Worm (Caenorhabditis elegans) whole organism, L4 larva: ENCODE data around the gene C06C3.7.

Experiments
- D1046.2 ChIP-seq: fragments of 200-800 bp; sonication (Bioruptor generic); IDR thresholded peaks from 2 replicates; pipeline ENCODE4 v1.3.6; 2022; ENCODE audit warnings: missing genetic modification characterization, missing compliant biosample characterization
- F49E8.2 ChIP-seq: sonication (generic microtip); optimal IDR thresholded peaks from 2 replicates; lab custom pipeline; 2016; ENCODE audit warnings: missing compliant biosample characterization, mild to moderate bottlenecking, missing genetic modification characterization, borderline replicate concordance
- R02D3.7 ChIP-seq: fragments of 150-350 bp; sonication (generic microtip); optimal IDR thresholded peaks from 3 replicates; lab custom pipeline; 2014; ENCODE audit warnings: missing biosample characterization, missing genetic modification characterization
- Y5F2A.4 ChIP-seq: fragments of 200-800 bp; sonication (Bioruptor generic); optimal IDR thresholded peaks from 2 replicates; lab custom pipeline; 2018; ENCODE audit warnings: mild to moderate bottlenecking, missing genetic modification characterization, missing compliant biosample characterization
- ZK337.2 ChIP-seq: fragments of 200-800 bp; sonication (Bioruptor generic); IDR thresholded peaks from 2 replicates; pipeline ENCODE4 v1.3.6; 2022; ENCODE audit warnings: missing genetic modification reagents, missing genetic modification characterization, missing compliant biosample characterization
- ceh-28 ChIP-seq: fragments of 150-350 bp; optimal IDR thresholded peaks from 2 replicates; lab custom pipeline; 2014; ENCODE audit warnings: missing biosample characterization, missing genetic modification reagents, missing genetic modification characterization
- ceh-32 ChIP-seq: sonication (generic microtip); optimal IDR thresholded peaks from 2 replicates; lab custom pipeline; 2016; ENCODE audit warnings: mild to moderate bottlenecking, missing genetic modification characterization, missing compliant biosample characterization; ENCODE audit not compliant: poor library complexity
- daf-19 ChIP-seq: fragments of 200-800 bp; sonication (Bioruptor generic); conservative IDR thresholded peaks from 2 replicates; pipeline ENCODE4 v1.3.6; 2022; ENCODE audit warnings: missing genetic modification characterization, missing compliant biosample characterization
- dpl-1 ChIP-seq: fragments of 150-350 bp; optimal IDR thresholded peaks from 2 replicates; lab custom pipeline; 2014; ENCODE audit warnings: missing biosample characterization, missing genetic modification reagents, missing genetic modification characterization
- dve-1 ChIP-seq: sonication (generic microtip); optimal IDR thresholded peaks from 2 replicates; lab custom pipeline; 2017; ENCODE audit warnings: antibody characterized with exemption, mild to moderate bottlenecking, missing genetic modification characterization, missing compliant biosample characterization; ENCODE audit not compliant: insufficient read depth
- fkh-10 ChIP-seq: fragments of 150-350 bp; optimal IDR thresholded peaks from 2 replicates; lab custom pipeline; 2014; ENCODE audit warnings: missing biosample characterization, missing genetic modification reagents, missing genetic modification characterization
- gei-8 ChIP-seq: fragments of 200-800 bp; sonication (Bioruptor generic); optimal IDR thresholded peaks from 2 replicates; lab custom pipeline; 2018; ENCODE audit warnings: mild to moderate bottlenecking, missing genetic modification characterization, missing compliant biosample characterization
- hif-1 ChIP-seq, 2 experiments: sonication (generic microtip); optimal IDR thresholded peaks; 2 replicates each; lab custom pipeline; 2016 to 2017; ENCODE audit warnings: missing compliant biosample characterization in 2 of 2, missing genetic modification characterization in 2 of 2, missing genetic modification reagents in 2 of 2, missing genotype in 2 of 2, mild to moderate bottlenecking in 1 of 2
- hlh-30 ChIP-seq: sonication (generic microtip); optimal IDR thresholded peaks from 2 replicates; lab custom pipeline; 2017; ENCODE audit warnings: antibody characterized with exemption, mild to moderate bottlenecking, missing genetic modification characterization, missing compliant biosample characterization; ENCODE audit not compliant: insufficient read depth
- lin-1 ChIP-seq: fragments of 200-800 bp; sonication (Bioruptor generic); IDR thresholded peaks from 2 replicates; pipeline ENCODE4 v1.3.6; 2022; ENCODE audit warnings: missing genetic modification reagents, missing genetic modification characterization, missing compliant biosample characterization
- lin-15B ChIP-seq: fragments of 150-350 bp; sonication (generic microtip); optimal IDR thresholded peaks from 3 replicates; lab custom pipeline; 2014; ENCODE audit warnings: missing biosample characterization, missing genetic modification characterization
- lin-38 ChIP-seq: fragments of 200-800 bp; sonication (Bioruptor generic); IDR thresholded peaks from 2 replicates; pipeline ENCODE4 v1.3.6; 2022; ENCODE audit warnings: missing genetic modification reagents, missing genetic modification characterization, missing compliant biosample characterization
- lin-39 ChIP-seq: fragments of 150-350 bp; optimal IDR thresholded peaks from 2 replicates; lab custom pipeline; 2014; ENCODE audit warnings: missing biosample characterization, missing genetic modification reagents, missing genetic modification characterization
- lir-3 ChIP-seq: sonication (generic microtip); optimal IDR thresholded peaks from 2 replicates; lab custom pipeline; 2016; ENCODE audit warnings: mild to moderate bottlenecking, missing genetic modification characterization, missing compliant biosample characterization
- lsy-2 ChIP-seq, 2 experiments: fragments of 150-350 bp in 1 of 2; sonication (generic microtip) in 1 of 2; optimal IDR thresholded peaks; 2 replicates each; lab custom pipeline; 2014 to 2017; ENCODE audit warnings: missing biosample characterization in 2 of 2, missing genetic modification characterization in 2 of 2
- madf-5 ChIP-seq, 2 experiments: fragments of 200-800 bp; sonication (Bioruptor generic); IDR thresholded peaks; 2 replicates each; pipeline ENCODE4 v1.3.6; 2022; ENCODE audit warnings: missing compliant biosample characterization in 2 of 2, missing genetic modification characterization in 2 of 2
- madf-9 ChIP-seq: fragments of 200-800 bp; sonication (Bioruptor generic); conservative IDR thresholded peaks from 2 replicates; pipeline ENCODE4 v1.3.6; 2022; ENCODE audit warnings: missing genetic modification reagents, missing genetic modification characterization, missing compliant biosample characterization
- mdt-29 ChIP-seq: fragments of 200-800 bp; sonication (Bioruptor generic); IDR thresholded peaks from 2 replicates; pipeline ENCODE4 v1.3.6; 2022; ENCODE audit warnings: missing genetic modification reagents, missing genetic modification characterization, missing compliant biosample characterization
- mep-1 ChIP-seq: fragments of 150-350 bp; sonication (generic microtip); optimal IDR thresholded peaks from 3 replicates; lab custom pipeline; 2014; ENCODE audit warnings: missing biosample characterization, missing genetic modification characterization
- mes-2 ChIP-seq: sonication (generic microtip); optimal IDR thresholded peaks from 2 replicates; lab custom pipeline; 2016; ENCODE audit warnings: missing genotype, mild to moderate bottlenecking, missing genetic modification characterization, missing compliant biosample characterization; ENCODE audit not compliant: poor library complexity, severe bottlenecking
- nhr-10 ChIP-seq: fragments of 150-350 bp; optimal IDR thresholded peaks from 2 replicates; lab custom pipeline; 2014; ENCODE audit warnings: missing biosample characterization, missing genetic modification characterization
- nhr-25 ChIP-seq: sonication (generic microtip); optimal IDR thresholded peaks from 2 replicates; lab custom pipeline; 2017; ENCODE audit warnings: missing genetic modification characterization, mild to moderate bottlenecking, missing compliant biosample characterization, antibody characterized with exemption, moderate library complexity, borderline replicate concordance; ENCODE audit not compliant: insufficient read depth
- nhr-28 ChIP-seq: fragments of 150-350 bp; optimal IDR thresholded peaks from 2 replicates; lab custom pipeline; 2014; ENCODE audit warnings: missing biosample characterization, missing genetic modification characterization
- nhr-48 ChIP-seq: sonication (generic microtip); optimal IDR thresholded peaks from 2 replicates; lab custom pipeline; 2016; ENCODE audit warnings: mild to moderate bottlenecking, missing genetic modification characterization, missing compliant biosample characterization
- pha-4 ChIP-seq, 2 experiments: fragments of 150-350 bp in 1 of 2; fragments of 200-800 bp in 1 of 2; sonication (Bioruptor generic) in 1 of 2; IDR thresholded peaks in 1 of 2; optimal IDR thresholded peaks in 1 of 2; 2 replicates each; pipeline versions ENCODE4 v1.3.6 to Lab custom; 2014 to 2022; ENCODE audit warnings: missing genetic modification characterization in 2 of 2, missing genetic modification reagents in 2 of 2, missing biosample characterization in 1 of 2, missing compliant biosample characterization in 1 of 2
- spr-3 ChIP-seq: fragments of 200-800 bp; sonication (Bioruptor generic); optimal IDR thresholded peaks from 2 replicates; lab custom pipeline; 2018; ENCODE audit warnings: mild to moderate bottlenecking, missing genetic modification characterization, missing compliant biosample characterization
- tag-97 ChIP-seq: fragments of 200-800 bp; sonication (Bioruptor generic); IDR thresholded peaks from 2 replicates; pipeline ENCODE4 v1.3.6; 2022; ENCODE audit warnings: missing genetic modification characterization, missing compliant biosample characterization
- unc-62 ChIP-seq, 3 experiments: fragments of 150-350 bp in 1 of 3; sonication (generic microtip); optimal IDR thresholded peaks in 2 of 3; peaks in 1 of 3; 1 replicate in 1 of 3; 2 replicates in 2 of 3; lab custom pipeline; 2014 to 2017; ENCODE audit warnings: missing biosample characterization in 3 of 3, missing genetic modification characterization in 3 of 3, missing genetic modification reagents in 3 of 3, missing genotype in 1 of 3
- zfp-2 ChIP-seq: sonication (generic microtip); optimal IDR thresholded peaks from 2 replicates; lab custom pipeline; 2016; ENCODE audit warnings: mild to moderate bottlenecking, missing genetic modification characterization, missing compliant biosample characterization
- zip-2 ChIP-seq: fragments of 150-350 bp; optimal IDR thresholded peaks from 2 replicates; lab custom pipeline; 2014; ENCODE audit warnings: missing biosample characterization, missing genetic modification characterization

The C06C3.7 gene

DNA sequence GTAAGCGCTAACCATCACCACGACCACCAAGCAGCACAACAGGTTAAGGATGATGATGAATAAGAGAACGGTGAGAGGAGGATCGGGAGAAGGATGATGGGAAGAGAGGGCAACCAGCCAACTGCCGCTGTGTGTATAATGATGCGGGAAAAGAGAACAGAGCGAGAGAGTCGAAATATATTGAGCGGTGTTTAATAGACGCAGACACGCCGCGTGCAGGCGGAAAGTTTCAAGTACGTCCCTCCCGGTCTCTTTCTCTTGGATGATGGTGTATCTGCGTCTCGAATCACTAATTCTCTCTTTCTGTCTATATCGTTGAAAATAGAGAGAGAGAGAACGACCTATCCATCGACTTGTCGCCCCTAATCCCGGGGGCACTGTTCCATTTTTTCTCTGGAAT lies 28.6 kb upstream of the C06C3.7 start (continued):
- TF ChIP-seq lsy-2 (tag; optimal IDR thresholded peaks at IDR 0.05; lab: Kevin White, UChicago) (peak in 1 of 2 experiments; percentile 47), hif-1 (tag; optimal IDR thresholded peaks at IDR 0.05; lab: Kevin White, UChicago) (peak in 1 of 2 experiments; percentile 56), pha-4 (GFP tag; IDR thresholded peaks at IDR 0.05; lab: Robert Waterston, UW) (0 out of 2 replicates have a peak, but pooled peaks have one; percentile 30), pha-4 (tag; optimal IDR thresholded peaks at IDR 0.05; lab: Kevin White, UChicago) (no peak), madf-5 (GFP tag; IDR thresholded peaks at IDR 0.05; lab: Robert Waterston, UW) (no peak), nhr-28 (peak; percentile 71), dve-1 (tag; lab: Kevin White, UChicago) (peak; percentile 16), nhr-10 (tag; lab: Kevin White, UChicago) (no peak), lin-38 (GFP tag; lab: Robert Waterston, UW) (peak; percentile 35; the same call in 1 of the 2 replicates), Y5F2A.4 (GFP tag; lab: Kevin White, UChicago) (no peak), lin-15B (no peak), ceh-28 (no peak), tag-97 (GFP tag; lab: Robert Waterston, UW) (no peak), lin-1 (GFP tag; lab: Robert Waterston, UW) (no peak)

DNA sequence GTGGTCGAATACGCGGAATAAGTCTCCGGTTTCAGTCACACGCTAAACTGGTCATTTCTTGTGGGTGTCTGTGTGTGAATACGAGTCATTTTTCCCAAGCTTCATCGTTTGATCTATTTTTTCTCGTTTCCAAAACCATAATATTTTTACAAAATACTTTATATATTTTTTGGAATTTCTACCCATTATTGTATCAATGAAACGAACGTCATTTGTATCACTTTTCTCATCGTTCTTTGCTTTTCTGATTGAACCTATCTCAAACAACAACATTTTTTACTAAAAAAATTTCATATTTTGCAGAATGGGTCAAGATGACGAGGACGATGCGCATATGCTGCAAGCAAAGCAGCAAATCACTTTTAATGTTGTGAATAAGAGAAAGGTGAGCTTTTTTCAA lies 27.1 kb upstream of the C06C3.7 start, which contains the start of gene mel-11:
TSS of gene mel-11 (plus strand) at position 301 of the 400 bp plus-strand sequence.
- TF ChIP-seq mep-1 (tag; lab: Kevin White, UChicago) (no peak), mes-2 (no peak), lin-39 (tag; lab: Kevin White, UChicago) (no peak), madf-9 (GFP tag; lab: Robert Waterston, UW) (no peak), R02D3.7 (no peak), mdt-29 (no peak), nhr-25 (tag; lab: Kevin White, UChicago) (no peak), nhr-48 (no peak), zip-2 (tag; lab: Kevin White, UChicago) (no peak), fkh-10 (GFP tag; lab: Kevin White, UChicago) (no peak), F49E8.2 (no peak), daf-19 (GFP tag; lab: Robert Waterston, UW) (no peak), dpl-1 (GFP tag; lab: Kevin White, UChicago) (no peak), zfp-2 (tag; lab: Kevin White, UChicago) (no peak), Y5F2A.4 (GFP tag; lab: Kevin White, UChicago) (no peak), D1046.2 (no peak), gei-8 (GFP tag; lab: Kevin White, UChicago) (no peak), ZK337.2 (no peak), ceh-32 (tag; lab: Kevin White, UChicago) (no peak), spr-3 (GFP tag; lab: Kevin White, UChicago) (no peak)

DNA sequence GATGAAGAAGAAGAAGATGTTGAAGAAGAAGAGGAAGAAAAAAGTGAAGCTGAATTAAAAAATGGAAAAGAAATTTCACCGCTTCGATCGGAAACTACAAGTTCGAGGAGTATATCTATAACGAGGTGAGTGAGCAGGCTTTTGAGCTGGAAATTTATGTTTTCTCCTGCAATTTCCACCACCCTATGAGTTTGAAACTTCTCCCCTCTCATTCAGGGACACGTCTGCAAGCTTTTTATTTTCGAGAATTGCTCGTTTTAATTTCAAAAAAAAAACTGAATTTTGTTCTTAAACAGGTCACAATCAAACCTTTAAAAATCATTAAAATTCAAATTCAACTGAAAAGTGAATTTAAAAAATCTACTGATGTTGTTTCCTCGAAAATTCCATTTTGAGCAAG lies 23.1 kb upstream of the C06C3.7 start:
- TF ChIP-seq hlh-30 (tag; lab: Kevin White, UChicago) (no peak), unc-62 (GFP tag; optimal IDR thresholded peaks at IDR 0.05 in 1 of 2; lab: Kevin White, UChicago) (peak in 1 of 2 experiments; percentile 72), unc-62 (tag; optimal IDR thresholded peaks at IDR 0.05; lab: Kevin White, UChicago) (no peak)
- TF ChIP-seq, all 104 proteins: peak for 1

DNA sequence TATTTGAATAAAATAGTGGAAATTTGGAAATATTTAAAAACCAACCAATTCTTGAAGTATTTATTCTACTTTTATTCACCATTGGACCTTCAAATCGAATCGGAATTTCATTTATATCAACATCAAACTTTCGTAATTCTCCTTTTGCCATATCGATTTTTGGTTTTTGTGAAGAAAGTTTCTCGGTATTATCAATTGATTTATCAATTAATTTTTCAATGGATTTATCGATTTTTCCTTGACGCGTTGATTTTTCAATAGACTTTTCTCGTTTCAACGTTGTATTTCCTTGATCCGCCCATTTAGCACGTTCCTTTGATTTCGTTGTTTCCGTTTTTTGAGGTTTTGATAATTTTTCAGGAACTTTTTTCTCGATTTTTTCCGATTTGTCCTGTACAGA lies 15.9 kb upstream of the C06C3.7 start:
- no peak for TF ChIP-seq lir-3 (tag; lab: Kevin White, UChicago)
- TF ChIP-seq ceh-28: peak; percentile 56
